Fruit fly (Drosophila melanogaster): ENCODE results near the gene Rtnl2.

DNA sequence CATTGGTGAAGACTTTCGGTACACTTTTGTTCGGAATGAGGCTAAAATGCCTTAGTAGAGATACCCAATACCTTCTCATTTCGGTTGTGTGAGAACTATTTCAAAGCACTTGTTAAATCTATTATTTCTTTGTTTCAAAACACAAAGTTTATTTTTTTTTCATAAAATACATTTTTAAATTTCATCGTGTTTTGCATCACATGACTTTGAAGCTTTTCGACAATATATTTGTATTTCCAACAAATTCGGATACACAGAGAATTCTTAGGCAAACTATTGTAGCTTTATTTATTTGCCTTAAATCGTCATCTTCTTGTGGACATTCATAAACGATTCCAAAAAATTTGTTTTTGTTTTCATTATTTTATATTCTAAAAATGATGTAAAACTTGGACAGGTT, 36.3 kb downstream of the Rtnl2 start, which contains the start of gene alpha-Est10:
- TF ChIP-seq fru (GFP tag; optimal IDR thresholded peaks at IDR 0.05) = no peak
- no peak for TF ChIP-seq Hnf4 (GFP tag; optimal IDR thresholded peaks at IDR 0.05)
- TF ChIP-seq psq (GFP tag; optimal IDR thresholded peaks at IDR 0.05) = no peak
- TF ChIP-seq CrebA (GFP tag; optimal IDR thresholded peaks at IDR 0.05; ENCODE audit: borderline replicate concordance) = no peak
- TF ChIP-seq Myc (optimal IDR thresholded peaks at IDR 0.05) = no peak
- no peak for TF ChIP-seq Hr78 (GFP tag; optimal IDR thresholded peaks at IDR 0.05)
- no peak for TF ChIP-seq CG32264 (GFP tag; optimal IDR thresholded peaks at IDR 0.05)
- no peak for TF ChIP-seq sv (GFP tag; optimal IDR thresholded peaks at IDR 0.05)
- no peak for TF ChIP-seq Jra (GFP tag; optimal IDR thresholded peaks at IDR 0.05)
- no peak for TF ChIP-seq h (GFP tag; optimal IDR thresholded peaks at IDR 0.05)
- no peak for TF ChIP-seq Abd-B (GFP tag; optimal IDR thresholded peaks at IDR 0.05)
- no peak for TF ChIP-seq usp (GFP tag; optimal IDR thresholded peaks at IDR 0.05)
- TF ChIP-seq woc (GFP tag; optimal IDR thresholded peaks at IDR 0.05) = no peak

All from whole organism, wandering third instar larva.